Fruit fly (Drosophila melanogaster) whole organism, wandering third instar larva: Measurements from ENCODE around the gene CG5704.
A peak's percentile ranks its signal among the peaks of the same experiment; 100 is the strongest.

Experiments used
- Abd-B ChIP-seq: fragments of >200 bp; optimal IDR thresholded peaks from 2 replicates; lab custom pipeline; 2017; ENCODE audit warnings: missing biosample characterization, missing genetic modification characterization
- CG32264 ChIP-seq: fragments of 200-800 bp; sonication (Bioruptor generic); optimal IDR thresholded peaks from 2 replicates; lab custom pipeline; 2016; ENCODE audit warnings: missing biosample characterization, missing genetic modification characterization
- CG9705 ChIP-seq: fragments of 200-800 bp; sonication (Bioruptor generic); optimal IDR thresholded peaks from 2 replicates; lab custom pipeline; 2018; ENCODE audit warnings: missing biosample characterization, mild to moderate bottlenecking, missing genetic modification characterization
- CrebA ChIP-seq: fragments of 200-800 bp; sonication (Bioruptor generic); optimal IDR thresholded peaks from 2 replicates; lab custom pipeline; 2016; ENCODE audit warnings: missing biosample characterization, mild to moderate bottlenecking, missing genetic modification characterization, borderline replicate concordance
- Dfd ChIP-seq: fragments of >200 bp; optimal IDR thresholded peaks from 2 replicates; lab custom pipeline; 2017; ENCODE audit warnings: missing biosample characterization, missing genetic modification characterization
- Dif ChIP-seq: fragments of 200-275, 200-300 bp; sonication (Bioruptor generic); optimal IDR thresholded peaks from 2 replicates; lab custom pipeline; 2018; ENCODE audit warnings: missing biosample characterization, missing genetic modification characterization; ENCODE audit not compliant: partially characterized antibody
- GATAd ChIP-seq: sonication (Bioruptor generic); optimal IDR thresholded peaks from 2 replicates; lab custom pipeline; 2016; ENCODE audit warnings: missing biosample characterization, missing genetic modification characterization
- HLH106 ChIP-seq: fragments of 200-800 bp; optimal IDR thresholded peaks from 3 replicates; lab custom pipeline; 2019; ENCODE audit warnings: missing biosample characterization, mild to moderate bottlenecking, missing genetic modification characterization, moderate library complexity
- Hnf4 ChIP-seq: fragments of 200-800 bp; sonication (Bioruptor generic); optimal IDR thresholded peaks from 2 replicates; lab custom pipeline; 2016; ENCODE audit warnings: missing biosample characterization, mild to moderate bottlenecking, missing genetic modification characterization
- Hr78 ChIP-seq: fragments of >200 bp; optimal IDR thresholded peaks from 2 replicates; lab custom pipeline; 2017; ENCODE audit warnings: missing biosample characterization, missing genetic modification characterization
- Hr83 ChIP-seq: fragments of 200-300 bp; sonication (Bioruptor generic); optimal IDR thresholded peaks from 2 replicates; lab custom pipeline; 2016; ENCODE audit warnings: missing biosample characterization, mild to moderate bottlenecking, missing genetic modification characterization, moderate library complexity; ENCODE audit not compliant: poor library complexity, severe bottlenecking
- Jra ChIP-seq: sonication (Bioruptor generic); optimal IDR thresholded peaks from 2 replicates; lab custom pipeline; 2016; ENCODE audit warnings: missing biosample characterization, missing genetic modification characterization
- Mio ChIP-seq: sonication (Bioruptor generic); optimal IDR thresholded peaks from 2 replicates; lab custom pipeline; 2016; ENCODE audit warnings: missing biosample characterization, missing genetic modification characterization
- Myc ChIP-seq: fragments of >200 bp; optimal IDR thresholded peaks from 2 replicates; lab custom pipeline; 2017
- N ChIP-seq: fragments of >200 bp; optimal IDR thresholded peaks from 2 replicates; lab custom pipeline; 2018; ENCODE audit warnings: missing biosample characterization, missing external identifiers, missing genetic modification characterization
- OdsH ChIP-seq: fragments of 200-800 bp; sonication (Bioruptor generic); optimal IDR thresholded peaks from 2 replicates; lab custom pipeline; 2016; ENCODE audit warnings: missing biosample characterization, mild to moderate bottlenecking, missing genetic modification characterization
- Rel ChIP-seq, 2 experiments: fragments of 200-800 bp; sonication (Bioruptor generic) in 1 of 2; optimal IDR thresholded peaks; 2 replicates in 1 of 2; 3 replicates in 1 of 2; lab custom pipeline; 2016 to 2019; ENCODE audit warnings: mild to moderate bottlenecking in 2 of 2, missing biosample characterization in 2 of 2, missing genetic modification characterization in 2 of 2, moderate library complexity in 1 of 2
- Sp1 ChIP-seq: fragments of 200-800 bp; sonication (Bioruptor generic); optimal IDR thresholded peaks from 3 replicates; lab custom pipeline; 2019; ENCODE audit warnings: missing biosample characterization, mild to moderate bottlenecking, missing genetic modification characterization, moderate library complexity
- Vsx2 ChIP-seq: fragments of 200-300, 225-300 bp; sonication (Bioruptor generic); optimal IDR thresholded peaks from 2 replicates; lab custom pipeline; 2018; ENCODE audit warnings: missing biosample characterization, missing genetic modification characterization; ENCODE audit not compliant: partially characterized antibody
- br ChIP-seq: fragments of 200-800 bp; sonication (Bioruptor generic); optimal IDR thresholded peaks from 2 replicates; lab custom pipeline; 2016; ENCODE audit warnings: missing biosample characterization, missing genetic modification characterization
- brk ChIP-seq: fragments of 200-800 bp; sonication (Bioruptor generic); optimal IDR thresholded peaks from 2 replicates; lab custom pipeline; 2016; ENCODE audit warnings: missing biosample characterization, mild to moderate bottlenecking, missing genetic modification characterization
- dl ChIP-seq, 2 experiments: fragments of 175-275, 200-275 bp in 1 of 2; fragments of 200-275 bp in 1 of 2; sonication (Bioruptor generic); optimal IDR thresholded peaks; lab custom pipeline; 2018; ENCODE audit warnings: mild to moderate bottlenecking in 2 of 2, missing biosample characterization in 2 of 2, missing genetic modification characterization in 2 of 2, moderate library complexity in 2 of 2; ENCODE audit not compliant: partially characterized antibody in 2 of 2, insufficient read depth in 1 of 2
- dmrt93B ChIP-seq: fragments of 200-800 bp; sonication (Bioruptor generic); optimal IDR thresholded peaks from 2 replicates; lab custom pipeline; 2018; ENCODE audit warnings: missing biosample characterization, mild to moderate bottlenecking, missing genetic modification characterization
- dsf ChIP-seq: sonication (Bioruptor generic); optimal IDR thresholded peaks from 2 replicates; lab custom pipeline; 2016; ENCODE audit warnings: missing biosample characterization, missing genetic modification characterization, borderline replicate concordance
- ey ChIP-seq: fragments of 200-800 bp; sonication (Bioruptor generic); optimal IDR thresholded peaks from 2 replicates; lab custom pipeline; 2016; ENCODE audit warnings: missing biosample characterization, missing genetic modification characterization
- foxo ChIP-seq, 2 experiments: fragments of 200-800 bp; sonication (Bioruptor generic); optimal IDR thresholded peaks; 2 replicates in 1 of 2; 3 replicates in 1 of 2; lab custom pipeline; 2016 to 2017; ENCODE audit warnings: missing biosample characterization in 2 of 2, missing genetic modification characterization in 2 of 2
- fru ChIP-seq: fragments of 200-800 bp; sonication (Bioruptor generic); optimal IDR thresholded peaks from 3 replicates; lab custom pipeline; 2016; ENCODE audit warnings: missing biosample characterization, mild to moderate bottlenecking, missing genetic modification characterization
- h ChIP-seq: fragments of 200-800 bp; sonication (Bioruptor generic); optimal IDR thresholded peaks from 3 replicates; lab custom pipeline; 2016; ENCODE audit warnings: missing biosample characterization, mild to moderate bottlenecking, missing genetic modification characterization
- jim ChIP-seq: fragments of 175-275, 200-325 bp; sonication (Bioruptor generic); optimal IDR thresholded peaks from 2 replicates; lab custom pipeline; 2016; ENCODE audit warnings: missing biosample characterization, mild to moderate bottlenecking, missing genetic modification characterization
- lola ChIP-seq: fragments of >200 bp; optimal IDR thresholded peaks from 2 replicates; lab custom pipeline; 2017; ENCODE audit warnings: missing biosample characterization, missing genetic modification characterization
- pan ChIP-seq: fragments of >200 bp; optimal IDR thresholded peaks from 2 replicates; lab custom pipeline; 2017
- rgr ChIP-seq: fragments of 200-800 bp; sonication (Bioruptor generic); optimal IDR thresholded peaks from 3 replicates; lab custom pipeline; 2016; ENCODE audit warnings: missing biosample characterization, mild to moderate bottlenecking, missing genetic modification characterization
- sage ChIP-seq: fragments of 200-800 bp; sonication (Bioruptor generic); optimal IDR thresholded peaks from 2 replicates; lab custom pipeline; 2016; ENCODE audit warnings: missing biosample characterization, mild to moderate bottlenecking, missing genetic modification characterization
- sv ChIP-seq: fragments of 200-800 bp; sonication (Bioruptor generic); optimal IDR thresholded peaks from 3 replicates; lab custom pipeline; 2016; ENCODE audit warnings: missing biosample characterization, missing genetic modification characterization
- tai ChIP-seq: sonication (Bioruptor generic); optimal IDR thresholded peaks from 2 replicates; lab custom pipeline; 2016; ENCODE audit warnings: missing biosample characterization, missing genetic modification characterization
- usp ChIP-seq: fragments of >200 bp; optimal IDR thresholded peaks from 2 replicates; lab custom pipeline; 2017; ENCODE audit warnings: missing biosample characterization, missing genetic modification characterization
- woc ChIP-seq: sonication (Bioruptor generic); optimal IDR thresholded peaks from 2 replicates; lab custom pipeline; 2016; ENCODE audit warnings: missing biosample characterization, mild to moderate bottlenecking, missing genetic modification characterization

Gene CG5704

DNA sequence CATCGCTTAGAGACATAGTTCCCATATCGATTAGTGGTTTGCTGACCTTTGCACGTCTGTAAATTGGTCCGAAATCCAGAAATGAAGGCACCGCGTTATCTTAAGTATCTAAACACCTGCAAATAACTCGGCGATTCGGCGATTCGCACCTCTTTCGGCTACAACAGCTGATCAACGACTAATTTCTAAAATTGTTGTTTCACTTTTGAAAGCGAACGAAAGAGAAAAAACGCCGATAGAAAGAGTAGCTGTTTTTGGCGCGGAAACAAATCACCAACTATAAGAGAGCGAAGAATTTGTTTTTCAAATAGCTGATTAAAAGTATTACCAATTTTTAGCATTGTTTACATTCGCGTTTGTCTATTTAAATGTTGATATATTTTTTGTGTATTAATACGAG, 1.8 kb downstream of the CG5704 start, which contains the start of gene CG15879:
CG15879 (minus strand) TSS at position 155 of the 400 bp plus-strand sequence.
- TF ChIP-seq dl (GFP tag; optimal IDR thresholded peaks at IDR 0.05; lab: Kevin White, UChicago; ENCODE audit: insufficient read depth in 1 of 2, partially characterized antibody in 2 of 2) (no peak), HLH106 (no peak), sage (no peak), Dif (GFP tag; lab: Kevin White, UChicago) (no peak), ey (GFP tag; lab: Kevin White, UChicago) (no peak), Jra (GFP tag; lab: Kevin White, UChicago) (no peak), Abd-B (GFP tag; lab: Kevin White, UChicago) (no peak)

DNA sequence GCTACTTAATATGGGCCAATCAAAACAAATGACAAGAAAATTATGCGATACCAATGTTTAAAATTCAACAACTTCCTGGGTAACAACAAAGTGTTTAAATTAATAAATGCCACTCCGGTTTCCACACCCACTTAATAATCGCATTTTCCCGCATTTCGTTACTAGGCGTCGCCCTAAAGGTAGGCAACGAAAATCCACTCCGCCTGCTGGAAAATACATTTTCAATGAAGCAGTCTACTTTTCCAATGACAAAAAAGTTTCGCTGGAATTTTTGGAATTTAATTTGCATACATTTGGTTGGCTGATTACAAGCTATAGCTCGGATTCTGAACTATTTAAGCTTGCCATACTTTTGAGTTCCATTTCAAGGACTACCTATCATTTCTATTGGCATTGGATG, 4.0 kb downstream of the CG5704 start:
- TF ChIP-seq N = peak; percentile 49
- TF ChIP-seq woc (GFP tag; lab: Kevin White, UChicago) = no peak
- TF ChIP-seq ey (GFP tag; lab: Kevin White, UChicago) = no peak
- peak; percentile 44 for TF ChIP-seq Dif (GFP tag; lab: Kevin White, UChicago)
- TF ChIP-seq usp (GFP tag; lab: Kevin White, UChicago) = no peak
- no peak for TF ChIP-seq tai (GFP tag; lab: Kevin White, UChicago)
- TF ChIP-seq CG9705 (GFP tag; lab: Kevin White, UChicago) = no peak
- TF ChIP-seq dl (GFP tag; optimal IDR thresholded peaks at IDR 0.05; lab: Kevin White, UChicago; ENCODE audit: insufficient read depth in 1 of 2, partially characterized antibody in 2 of 2) = no peak
- TF ChIP-seq dmrt93B (GFP tag; lab: Kevin White, UChicago) = no peak
- TF ChIP-seq OdsH (GFP tag; lab: Kevin White, UChicago) = no peak
- peak; percentile 55 for TF ChIP-seq Vsx2 (GFP tag; lab: Kevin White, UChicago)
- TF ChIP-seq jim (GFP tag; lab: Kevin White, UChicago) = no peak
- TF ChIP-seq Rel (GFP tag; optimal IDR thresholded peaks at IDR 0.05; lab: Kevin White, UChicago) = no peak
- no peak for TF ChIP-seq Rel (tag; optimal IDR thresholded peaks at IDR 0.05; lab: Kevin White, UChicago)
- peak; percentile 41 for TF ChIP-seq Myc (lab: Kevin White, UChicago)
- TF ChIP-seq Hr83 (GFP tag; lab: Kevin White, UChicago) = no peak
- no peak for TF ChIP-seq HLH106
- TF ChIP-seq CrebA (GFP tag; lab: Kevin White, UChicago) = no peak
- no peak for TF ChIP-seq br
- no peak for TF ChIP-seq brk (GFP tag; lab: Kevin White, UChicago)
- TF ChIP-seq sv (GFP tag; lab: Kevin White, UChicago) = no peak
- TF ChIP-seq sage = no peak
- no peak for TF ChIP-seq foxo (GFP tag; optimal IDR thresholded peaks at IDR 0.05; lab: Kevin White, UChicago)

DNA sequence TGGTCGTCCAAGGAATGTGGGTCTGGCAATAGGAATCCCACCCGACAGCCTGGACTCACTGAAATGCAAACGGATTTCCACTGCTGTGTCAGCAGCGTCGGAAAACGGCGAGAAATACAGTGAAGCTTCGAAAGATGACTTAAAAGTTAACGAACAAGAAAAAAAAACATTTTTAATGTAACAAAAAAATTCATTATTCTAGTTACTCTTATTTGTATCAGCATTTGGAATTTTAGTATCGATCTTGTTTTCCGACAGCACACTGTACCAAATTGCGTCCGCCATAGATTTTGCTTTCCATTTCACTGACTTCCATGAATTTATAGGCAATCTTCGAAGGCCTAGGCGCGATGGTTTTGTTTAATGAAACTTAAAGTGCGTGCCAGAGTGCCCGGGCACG, 6.0 kb downstream of the CG5704 start:
- TF ChIP-seq Hnf4 (no peak), usp (GFP tag; lab: Kevin White, UChicago) (no peak), h (GFP tag; lab: Kevin White, UChicago) (no peak), tai (GFP tag; lab: Kevin White, UChicago) (no peak), Dfd (GFP tag; lab: Kevin White, UChicago) (no peak), brk (GFP tag; lab: Kevin White, UChicago) (no peak), woc (GFP tag; lab: Kevin White, UChicago) (no peak), sv (GFP tag; lab: Kevin White, UChicago) (no peak), GATAd (GFP tag; lab: Kevin White, UChicago) (no peak), dmrt93B (GFP tag; lab: Kevin White, UChicago) (no peak), dsf (no peak), CrebA (GFP tag; lab: Kevin White, UChicago) (no peak), Sp1 (GFP tag; lab: Kevin White, UChicago) (no peak), Mio (GFP tag; lab: Kevin White, UChicago) (no peak), sage (no peak), fru (no peak), Hr83 (GFP tag; lab: Kevin White, UChicago) (no peak)

DNA sequence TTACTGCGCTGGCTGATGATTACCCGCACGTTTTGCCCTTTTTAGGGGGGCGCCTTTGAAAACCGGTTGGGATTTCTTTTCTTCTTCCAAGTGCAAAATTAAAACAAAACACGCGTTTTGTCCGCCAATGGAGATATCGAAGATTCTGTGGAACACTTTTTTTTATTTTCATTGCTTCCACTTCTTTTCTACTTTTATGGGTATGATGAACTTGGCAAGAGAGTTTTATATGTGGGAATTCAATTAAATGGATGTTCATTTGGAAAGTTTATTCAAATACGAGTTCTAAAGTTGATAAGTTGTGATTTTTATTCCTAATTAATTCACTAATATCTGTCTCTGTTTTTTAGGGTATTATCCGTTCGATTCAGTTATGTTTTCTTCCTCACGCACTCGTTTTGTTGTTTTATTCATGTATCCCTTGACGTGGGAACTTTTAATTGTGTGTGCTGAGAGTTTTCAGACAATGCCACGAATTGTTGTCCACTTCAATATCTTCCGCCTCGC, 6.7 kb downstream of the CG5704 start:
- peak; percentile 85 for TF ChIP-seq HLH106
- peak; percentile 59 for TF ChIP-seq CrebA (GFP tag; lab: Kevin White, UChicago)
- peak; percentile 81 for TF ChIP-seq Sp1 (GFP tag; lab: Kevin White, UChicago)
- peak; percentile 59 for TF ChIP-seq CG9705 (GFP tag; lab: Kevin White, UChicago)
- peak; percentile 60 for TF ChIP-seq Vsx2 (GFP tag; lab: Kevin White, UChicago)
- no peak for TF ChIP-seq GATAd (GFP tag; lab: Kevin White, UChicago)
- no peak for TF ChIP-seq Myc (lab: Kevin White, UChicago)
- no peak for TF ChIP-seq Abd-B (GFP tag; lab: Kevin White, UChicago)
- TF ChIP-seq Jra (GFP tag; lab: Kevin White, UChicago) = no peak
- TF ChIP-seq Dfd (GFP tag; lab: Kevin White, UChicago) = no peak
- TF ChIP-seq brk (GFP tag; lab: Kevin White, UChicago) = peak; percentile 65
- TF ChIP-seq sage = peak; percentile 83
- peak; percentile 91 for TF ChIP-seq OdsH (GFP tag; lab: Kevin White, UChicago)
- TF ChIP-seq N = no peak
- TF ChIP-seq jim (GFP tag; lab: Kevin White, UChicago) = no peak
- TF ChIP-seq pan (lab: Kevin White, UChicago) = peak; percentile 60
- TF ChIP-seq Dif (GFP tag; lab: Kevin White, UChicago) = peak; percentile 37
- peak; percentile 17 for TF ChIP-seq dsf
- TF ChIP-seq usp (GFP tag; lab: Kevin White, UChicago) = no peak
- no peak for TF ChIP-seq sv (GFP tag; lab: Kevin White, UChicago)
- TF ChIP-seq lola (GFP tag; lab: Kevin White, UChicago) = no peak
- peak; percentile 97 for TF ChIP-seq woc (GFP tag; lab: Kevin White, UChicago)
- TF ChIP-seq Hnf4 = peak; percentile 76
- TF ChIP-seq rgr (GFP tag; lab: Kevin White, UChicago) = peak; percentile 88
- TF ChIP-seq CG32264 (GFP tag; lab: Kevin White, UChicago) = peak; percentile 89
- peak; percentile 96 for TF ChIP-seq fru
- TF ChIP-seq Hr78 (GFP tag; lab: Kevin White, UChicago) = no peak
